Worm (Caenorhabditis elegans): ENCODE measurements around the gene F14D2.7.

DNA sequence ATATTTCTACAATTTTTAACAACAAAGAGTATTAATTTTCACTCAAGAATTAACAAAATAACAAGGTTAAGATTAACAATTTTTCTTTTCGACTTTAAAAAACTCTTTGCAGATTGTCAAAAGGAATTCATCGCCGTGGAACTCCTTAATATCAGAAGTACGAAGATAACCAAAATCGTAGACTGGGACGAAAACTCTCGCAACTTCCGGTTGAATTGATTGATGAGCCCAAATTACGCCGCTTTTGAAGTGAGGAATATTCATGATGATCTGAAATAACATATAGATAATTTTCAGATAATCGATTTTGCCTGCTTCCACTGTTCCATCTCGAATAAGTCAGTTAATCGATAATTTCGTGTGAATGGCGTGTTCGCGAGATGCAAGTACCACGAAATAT lies 5.3 kb upstream of the F14D2.7 start, which contains the start of gene F14D2.15:
- no peak for TF ChIP-seq skn-1 (tag; optimal IDR thresholded peaks at IDR 0.05)
- TF ChIP-seq elt-1 (tag; optimal IDR thresholded peaks at IDR 0.05): no peak
- TF ChIP-seq R02D3.7 (tag; optimal IDR thresholded peaks at IDR 0.05): no peak
- TF ChIP-seq ama-1 (optimal IDR thresholded peaks at IDR 0.05): no peak
- TF ChIP-seq nhr-237 (tag; optimal IDR thresholded peaks at IDR 0.05): no peak
- no peak for TF ChIP-seq pqm-1 (tag; optimal IDR thresholded peaks at IDR 0.05)
- TF ChIP-seq aly-2 (tag; optimal IDR thresholded peaks at IDR 0.05): no peak
- no peak for TF ChIP-seq nhr-11 (tag; optimal IDR thresholded peaks at IDR 0.05)
- TF ChIP-seq ztf-11 (tag; optimal IDR thresholded peaks at IDR 0.05): no peak
- no peak for TF ChIP-seq nhr-28 (tag; optimal IDR thresholded peaks at IDR 0.05)
